Worm (Caenorhabditis elegans): ENCODE measurements around the gene mua-3.

DNA sequence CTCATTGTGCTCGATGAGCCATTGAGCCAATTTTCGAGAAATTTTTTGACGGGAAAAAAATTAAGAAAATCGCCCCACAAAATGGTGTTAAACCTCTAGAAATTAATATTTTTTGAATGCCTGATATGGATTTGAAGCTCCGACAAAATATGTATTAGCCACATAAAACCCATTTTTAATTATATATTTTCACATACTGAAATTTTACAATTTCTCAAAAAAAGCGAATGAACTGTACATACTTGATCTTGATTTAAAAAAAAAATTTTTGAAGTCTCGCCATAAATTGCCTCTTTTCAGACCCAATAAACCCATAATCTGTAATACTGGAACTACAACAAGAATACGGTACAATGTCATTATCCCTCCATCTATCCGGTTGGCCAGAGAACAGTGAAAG, 8.0 kb upstream of the mua-3 start, which contains the start of gene nac-3:
- TF ChIP-seq unc-62 (GFP tag; optimal IDR thresholded peaks at IDR 0.05): no peak
- no peak for TF ChIP-seq nhr-12 (tag; optimal IDR thresholded peaks at IDR 0.05)

Measured in whole organism, mixed stage, embryonic.